Worm (Caenorhabditis elegans) whole organism, L4 larva: ENCODE data around the gene cfap-36.
A peak's percentile ranks its signal among the peaks of the same experiment; 100 is the strongest.

Source experiments
- F26F4.8 ChIP-seq: fragments of 200-800 bp; sonication (Bioruptor generic); conservative IDR thresholded peaks from 2 replicates; pipeline ENCODE4 v1.3.6; 2022; ENCODE audit warnings: missing genetic modification characterization, missing compliant biosample characterization
- R02D3.7 ChIP-seq: fragments of 150-350 bp; sonication (generic microtip); optimal IDR thresholded peaks from 3 replicates; lab custom pipeline; 2014; ENCODE audit warnings: missing biosample characterization, missing genetic modification characterization
- T26A8.4 ChIP-seq: fragments of 200-800 bp; sonication (Bioruptor generic); IDR thresholded peaks from 2 replicates; pipeline ENCODE4 v1.3.6; 2022; ENCODE audit warnings: missing genetic modification characterization, missing compliant biosample characterization
- aha-1 ChIP-seq: fragments of 150-350 bp; peaks from one replicate; lab custom pipeline; 2014; ENCODE audit warnings: missing biosample characterization, missing genetic modification characterization
- aly-2 ChIP-seq: sonication (generic microtip); optimal IDR thresholded peaks from 2 replicates; lab custom pipeline; 2018; ENCODE audit warnings: missing biosample characterization, missing genetic modification characterization
- ama-1 ChIP-seq: fragments of 150-350 bp; optimal IDR thresholded peaks from 2 replicates; lab custom pipeline; 2014; ENCODE audit warnings: inconsistent platforms, mixed read lengths
- attf-4 ChIP-seq: sonication (generic microtip); optimal IDR thresholded peaks from 3 replicates; lab custom pipeline; 2017; ENCODE audit warnings: missing biosample characterization, missing genetic modification characterization
- ceh-20 ChIP-seq: fragments of 200-800 bp; sonication (Bioruptor generic); IDR thresholded peaks from 2 replicates; pipeline ENCODE4 v1.3.6; 2022; ENCODE audit warnings: missing genetic modification reagents, missing genetic modification characterization, missing compliant biosample characterization
- ceh-28 ChIP-seq: fragments of 150-350 bp; optimal IDR thresholded peaks from 2 replicates; lab custom pipeline; 2014; ENCODE audit warnings: missing biosample characterization, missing genetic modification reagents, missing genetic modification characterization
- ceh-82 ChIP-seq: sonication (generic microtip); optimal IDR thresholded peaks from 2 replicates; lab custom pipeline; 2017; ENCODE audit warnings: missing biosample characterization, missing genetic modification characterization
- ces-1 ChIP-seq: fragments of 150-350 bp; sonication (generic microtip); optimal IDR thresholded peaks from 4 replicates; lab custom pipeline; 2014; ENCODE audit warnings: missing biosample characterization, missing genetic modification reagents, missing genetic modification characterization
- ctbp-1 ChIP-seq: fragments of 200-800 bp; sonication (Bioruptor generic); IDR thresholded peaks from 2 replicates; pipeline ENCODE4 v1.3.6; 2022; ENCODE audit warnings: missing genetic modification reagents, missing genetic modification characterization, missing compliant biosample characterization
- daf-12 ChIP-seq: fragments of 150-350 bp; optimal IDR thresholded peaks from 2 replicates; lab custom pipeline; 2014; ENCODE audit warnings: missing biosample characterization, missing genetic modification reagents, missing genetic modification characterization
- daf-19 ChIP-seq: fragments of 200-800 bp; sonication (Bioruptor generic); conservative IDR thresholded peaks from 2 replicates; pipeline ENCODE4 v1.3.6; 2022; ENCODE audit warnings: missing genetic modification characterization, missing compliant biosample characterization
- daf-8 ChIP-seq: fragments of 200-800 bp; sonication (Bioruptor generic); IDR thresholded peaks from 2 replicates; pipeline ENCODE4 v1.3.6; 2022; ENCODE audit warnings: missing genetic modification characterization, missing compliant biosample characterization
- dmd-6 ChIP-seq: fragments of 200-800 bp; sonication (Bioruptor generic); IDR thresholded peaks from 2 replicates; pipeline ENCODE4 v1.3.6; 2022; ENCODE audit warnings: missing genetic modification reagents, missing genetic modification characterization, missing compliant biosample characterization
- dmd-8 ChIP-seq: fragments of 200-800 bp; sonication (Bioruptor generic); IDR thresholded peaks from 2 replicates; pipeline ENCODE4 v1.3.6; 2022; ENCODE audit warnings: missing genetic modification characterization, missing compliant biosample characterization
- dmd-9 ChIP-seq: fragments of 200-800 bp; sonication (Bioruptor generic); IDR thresholded peaks from 2 replicates; pipeline ENCODE4 v1.3.6; 2022; ENCODE audit warnings: missing genetic modification reagents, missing genetic modification characterization, missing compliant biosample characterization
- dpl-1 ChIP-seq: fragments of 150-350 bp; optimal IDR thresholded peaks from 2 replicates; lab custom pipeline; 2014; ENCODE audit warnings: missing biosample characterization, missing genetic modification reagents, missing genetic modification characterization
- dve-1 ChIP-seq: sonication (generic microtip); optimal IDR thresholded peaks from 2 replicates; lab custom pipeline; 2017; ENCODE audit warnings: antibody characterized with exemption, mild to moderate bottlenecking, missing genetic modification characterization, missing compliant biosample characterization; ENCODE audit not compliant: insufficient read depth
- gei-8 ChIP-seq: fragments of 200-800 bp; sonication (Bioruptor generic); optimal IDR thresholded peaks from 2 replicates; lab custom pipeline; 2018; ENCODE audit warnings: mild to moderate bottlenecking, missing genetic modification characterization, missing compliant biosample characterization
- hif-1 ChIP-seq, 2 experiments: sonication (generic microtip); optimal IDR thresholded peaks; 2 replicates each; lab custom pipeline; 2016 to 2017; ENCODE audit warnings: missing compliant biosample characterization in 2 of 2, missing genetic modification characterization in 2 of 2, missing genetic modification reagents in 2 of 2, missing genotype in 2 of 2, mild to moderate bottlenecking in 1 of 2
- hlh-30 ChIP-seq: sonication (generic microtip); optimal IDR thresholded peaks from 2 replicates; lab custom pipeline; 2017; ENCODE audit warnings: antibody characterized with exemption, mild to moderate bottlenecking, missing genetic modification characterization, missing compliant biosample characterization; ENCODE audit not compliant: insufficient read depth
- jun-1 ChIP-seq: fragments of 150-350 bp; optimal IDR thresholded peaks from 2 replicates; lab custom pipeline; 2014; ENCODE audit warnings: missing biosample characterization, missing genetic modification reagents, missing genetic modification characterization
- lin-13 ChIP-seq: fragments of 150-350 bp; optimal IDR thresholded peaks from 2 replicates; lab custom pipeline; 2014; ENCODE audit warnings: missing biosample characterization, missing genetic modification reagents, missing genetic modification characterization
- lin-29 ChIP-seq: fragments of 200-800 bp; sonication (Bioruptor generic); IDR thresholded peaks from 2 replicates; pipeline ENCODE4 v1.3.6; 2022; ENCODE audit warnings: missing genetic modification reagents, missing genetic modification characterization, missing compliant biosample characterization
- lin-39 ChIP-seq: fragments of 150-350 bp; optimal IDR thresholded peaks from 2 replicates; lab custom pipeline; 2014; ENCODE audit warnings: missing biosample characterization, missing genetic modification reagents, missing genetic modification characterization
- lir-3 ChIP-seq: sonication (generic microtip); optimal IDR thresholded peaks from 2 replicates; lab custom pipeline; 2016; ENCODE audit warnings: mild to moderate bottlenecking, missing genetic modification characterization, missing compliant biosample characterization
- lsy-2 ChIP-seq, 2 experiments: fragments of 150-350 bp in 1 of 2; sonication (generic microtip) in 1 of 2; optimal IDR thresholded peaks; 2 replicates each; lab custom pipeline; 2014 to 2017; ENCODE audit warnings: missing biosample characterization in 2 of 2, missing genetic modification characterization in 2 of 2
- madf-9 ChIP-seq: fragments of 200-800 bp; sonication (Bioruptor generic); conservative IDR thresholded peaks from 2 replicates; pipeline ENCODE4 v1.3.6; 2022; ENCODE audit warnings: missing genetic modification reagents, missing genetic modification characterization, missing compliant biosample characterization
- mdt-29 ChIP-seq: fragments of 200-800 bp; sonication (Bioruptor generic); IDR thresholded peaks from 2 replicates; pipeline ENCODE4 v1.3.6; 2022; ENCODE audit warnings: missing genetic modification reagents, missing genetic modification characterization, missing compliant biosample characterization
- mxl-2 ChIP-seq: fragments of 200-800 bp; sonication (Bioruptor generic); conservative IDR thresholded peaks from 2 replicates; pipeline ENCODE4 v1.3.6; 2022; ENCODE audit warnings: missing genetic modification reagents, missing genetic modification characterization, missing compliant biosample characterization
- nhr-102 ChIP-seq: sonication (generic microtip); optimal IDR thresholded peaks from 2 replicates; lab custom pipeline; 2016; ENCODE audit warnings: mild to moderate bottlenecking, missing genetic modification characterization, moderate library complexity, missing compliant biosample characterization
- nhr-237 ChIP-seq: sonication (generic microtip); optimal IDR thresholded peaks from 2 replicates; lab custom pipeline; 2017; ENCODE audit warnings: missing biosample characterization, missing genetic modification characterization
- nhr-25 ChIP-seq: sonication (generic microtip); optimal IDR thresholded peaks from 2 replicates; lab custom pipeline; 2017; ENCODE audit warnings: missing genetic modification characterization, mild to moderate bottlenecking, missing compliant biosample characterization, antibody characterized with exemption, moderate library complexity, borderline replicate concordance; ENCODE audit not compliant: insufficient read depth
- nhr-28 ChIP-seq: fragments of 150-350 bp; optimal IDR thresholded peaks from 2 replicates; lab custom pipeline; 2014; ENCODE audit warnings: missing biosample characterization, missing genetic modification characterization
- nhr-48 ChIP-seq: sonication (generic microtip); optimal IDR thresholded peaks from 2 replicates; lab custom pipeline; 2016; ENCODE audit warnings: mild to moderate bottlenecking, missing genetic modification characterization, missing compliant biosample characterization
- nhr-6 ChIP-seq: fragments of 150-350 bp; optimal IDR thresholded peaks from 2 replicates; lab custom pipeline; 2014; ENCODE audit warnings: missing biosample characterization, missing genetic modification characterization
- nhr-76 ChIP-seq: fragments of 150-350 bp; optimal IDR thresholded peaks from 2 replicates; lab custom pipeline; 2014; ENCODE audit warnings: missing biosample characterization, missing genetic modification characterization
- nhr-77 ChIP-seq: fragments of 150-350 bp; optimal IDR thresholded peaks from 2 replicates; lab custom pipeline; 2014; ENCODE audit warnings: missing biosample characterization, missing genetic modification characterization
- php-3 ChIP-seq: fragments of 200-800 bp; sonication (Bioruptor generic); IDR thresholded peaks from 2 replicates; pipeline ENCODE4 v1.3.6; 2022; ENCODE audit warnings: missing genetic modification reagents, missing genetic modification characterization, missing compliant biosample characterization
- pqm-1 ChIP-seq: sonication (generic microtip); optimal IDR thresholded peaks from 2 replicates; lab custom pipeline; 2017; ENCODE audit warnings: missing biosample characterization, missing genetic modification characterization
- saeg-2 ChIP-seq: fragments of 200-800 bp; sonication (Bioruptor generic); IDR thresholded peaks from 2 replicates; pipeline ENCODE4 v1.3.6; 2022; ENCODE audit warnings: missing genetic modification reagents, missing genetic modification characterization, missing compliant biosample characterization
- sdz-12 ChIP-seq: fragments of 200-800 bp; sonication (Bioruptor generic); optimal IDR thresholded peaks from 2 replicates; lab custom pipeline; 2018; ENCODE audit warnings: mild to moderate bottlenecking, missing genetic modification characterization, missing compliant biosample characterization
- set-16 ChIP-seq: fragments of 200-800 bp; sonication (Bioruptor generic); IDR thresholded peaks from 2 replicates; pipeline ENCODE4 v1.3.6; 2022; ENCODE audit warnings: missing genetic modification reagents, missing genetic modification characterization, missing compliant biosample characterization
- skn-1 ChIP-seq: fragments of 150-350 bp; optimal IDR thresholded peaks from 2 replicates; lab custom pipeline; 2014; ENCODE audit warnings: missing biosample characterization, missing genetic modification characterization
- spr-3 ChIP-seq: fragments of 200-800 bp; sonication (Bioruptor generic); optimal IDR thresholded peaks from 2 replicates; lab custom pipeline; 2018; ENCODE audit warnings: mild to moderate bottlenecking, missing genetic modification characterization, missing compliant biosample characterization
- tra-1 ChIP-seq: fragments of 200-800 bp; sonication (Bioruptor generic); IDR thresholded peaks from 2 replicates; pipeline ENCODE4 v1.3.6; 2022; ENCODE audit warnings: missing genetic modification reagents, missing genetic modification characterization, missing compliant biosample characterization
- unc-130 ChIP-seq: sonication (generic microtip); optimal IDR thresholded peaks from 2 replicates; lab custom pipeline; 2016; ENCODE audit warnings: missing genetic modification reagents, missing genetic modification characterization, missing compliant biosample characterization
- unc-39 ChIP-seq: sonication (generic microtip); optimal IDR thresholded peaks from 2 replicates; lab custom pipeline; 2017; ENCODE audit warnings: missing biosample characterization, missing genetic modification characterization
- zfp-2 ChIP-seq: sonication (generic microtip); optimal IDR thresholded peaks from 2 replicates; lab custom pipeline; 2016; ENCODE audit warnings: mild to moderate bottlenecking, missing genetic modification characterization, missing compliant biosample characterization
- zip-2 ChIP-seq: fragments of 150-350 bp; optimal IDR thresholded peaks from 2 replicates; lab custom pipeline; 2014; ENCODE audit warnings: missing biosample characterization, missing genetic modification characterization
- ztf-7 ChIP-seq: fragments of 150-350 bp; optimal IDR thresholded peaks from 2 replicates; lab custom pipeline; 2014; ENCODE audit warnings: missing biosample characterization, missing genetic modification characterization

The cfap-36 gene

ce11 chrV:126610-127009 is 45.4 kb downstream of the cfap-36 start, which contains the start of gene W03F9.1:
Gene W03F9.1, minus strand, starts transcription at chrV:126718.
- no peak for TF ChIP-seq nhr-25 (tag; lab: Kevin White, UChicago)
- TF ChIP-seq nhr-28: peak; percentile 20
- TF ChIP-seq nhr-76: no peak
- no peak for TF ChIP-seq set-16
- no peak for TF ChIP-seq ceh-82 (tag; lab: Kevin White, UChicago)
- no peak for TF ChIP-seq nhr-237 (tag; lab: Kevin White, UChicago)
- no peak for TF ChIP-seq aly-2 (tag; lab: Kevin White, UChicago)
- no peak for TF ChIP-seq skn-1 (tag; lab: Kevin White, UChicago)
- no peak for TF ChIP-seq ama-1 (lab: Kevin White, UChicago)
- no peak for TF ChIP-seq pqm-1 (tag; lab: Kevin White, UChicago)
- TF ChIP-seq mxl-2 (GFP tag; lab: Robert Waterston, UW): no peak
- TF ChIP-seq dmd-8 (GFP tag; lab: Robert Waterston, UW): no peak
- TF ChIP-seq nhr-102 (tag; lab: Kevin White, UChicago): peak; percentile 5
- TF ChIP-seq nhr-48 (tag; lab: Kevin White, UChicago): no peak
- no peak for TF ChIP-seq gei-8 (GFP tag; lab: Kevin White, UChicago)
- TF ChIP-seq F26F4.8 (GFP tag; lab: Robert Waterston, UW): no peak
- TF ChIP-seq mdt-29 (GFP tag; lab: Robert Waterston, UW): peak; percentile 74
- no peak for TF ChIP-seq lir-3
- no peak for TF ChIP-seq zfp-2 (tag; lab: Kevin White, UChicago)
- TF ChIP-seq tra-1 (GFP tag; lab: Robert Waterston, UW): no peak
- no peak for TF ChIP-seq lin-13 (GFP tag; lab: Kevin White, UChicago)
- peak; percentile 26 for TF ChIP-seq ztf-7 (tag; lab: Kevin White, UChicago)
- TF ChIP-seq dmd-9 (GFP tag; lab: Robert Waterston, UW): no peak
- TF ChIP-seq hif-1 (tag; optimal IDR thresholded peaks at IDR 0.05; lab: Kevin White, UChicago): peak in 1 of 2 experiments; percentile 18
- no peak for TF ChIP-seq php-3 (GFP tag; lab: Robert Waterston, UW)
- no peak for TF ChIP-seq madf-9 (GFP tag; lab: Robert Waterston, UW)
- no peak for TF ChIP-seq ces-1 (GFP tag; lab: Kevin White, UChicago)
- TF ChIP-seq jun-1: no peak
- peak; percentile 68 for TF ChIP-seq dve-1
- peak; percentile 38 for TF ChIP-seq dmd-6 (GFP tag; lab: Robert Waterston, UW)
- TF ChIP-seq ceh-20: no peak
- TF ChIP-seq hlh-30: peak; percentile 32
- TF ChIP-seq daf-8 (GFP tag; lab: Robert Waterston, UW): no peak
- no peak for TF ChIP-seq nhr-77 (tag; lab: Kevin White, UChicago)
- no peak for TF ChIP-seq daf-19 (GFP tag; lab: Robert Waterston, UW)
- peak; percentile 39 for TF ChIP-seq unc-130 (GFP tag; lab: Kevin White, UChicago)
- TF ChIP-seq zip-2 (tag; lab: Kevin White, UChicago): peak; percentile 30
- TF ChIP-seq saeg-2 (GFP tag; lab: Robert Waterston, UW): no peak
- no peak for TF ChIP-seq daf-12 (tag; lab: Kevin White, UChicago)
- peak; percentile 11 for TF ChIP-seq nhr-6 (tag; lab: Kevin White, UChicago)
- TF ChIP-seq aha-1 (tag; lab: Kevin White, UChicago): no peak
- no peak for TF ChIP-seq R02D3.7 (tag; lab: Kevin White, UChicago)
- TF ChIP-seq dpl-1: peak; percentile 63
- TF ChIP-seq lin-29 (GFP tag; lab: Robert Waterston, UW): no peak
- no peak for TF ChIP-seq sdz-12 (GFP tag; lab: Kevin White, UChicago)
- TF ChIP-seq ctbp-1 (GFP tag; lab: Robert Waterston, UW): no peak
- peak in 1 of 2 experiments; percentile 71 for TF ChIP-seq lsy-2 (tag; optimal IDR thresholded peaks at IDR 0.05; lab: Kevin White, UChicago)
- no peak for TF ChIP-seq lin-39 (tag; lab: Kevin White, UChicago)
- TF ChIP-seq attf-4 (tag; lab: Kevin White, UChicago): no peak
- no peak for TF ChIP-seq unc-39
- no peak for TF ChIP-seq spr-3 (GFP tag; lab: Kevin White, UChicago)
- TF ChIP-seq ceh-28: no peak
- peak; percentile 58 for TF ChIP-seq T26A8.4 (GFP tag; lab: Robert Waterston, UW)
